Fruit fly (Drosophila melanogaster) whole organism, embryonic: ENCODE measurements around the gene Ilp1.

Source experiments
- B-H2 ChIP-seq: fragments of 200-800 bp; sonication (Bioruptor generic); optimal IDR thresholded peaks from 2 replicates; lab custom pipeline; 2018; ENCODE audit warnings: missing biosample characterization, mild to moderate bottlenecking, missing genetic modification characterization
- BtbVII ChIP-seq: fragments of 200-800 bp; sonication (Bioruptor generic); optimal IDR thresholded peaks from 3 replicates; lab custom pipeline; 2017; ENCODE audit warnings: missing biosample characterization, mild to moderate bottlenecking, missing genetic modification characterization
- CG10209 ChIP-seq: fragments of 200-800 bp; sonication (Bioruptor generic); optimal IDR thresholded peaks from 3 replicates; lab custom pipeline; 2017; ENCODE audit warnings: missing biosample characterization, mild to moderate bottlenecking, missing genetic modification characterization, missing genetic modification reagents
- CG10979 ChIP-seq: fragments of 200-800 bp; sonication (Bioruptor generic); optimal IDR thresholded peaks from 2 replicates; lab custom pipeline; 2018; ENCODE audit warnings: missing biosample characterization, mild to moderate bottlenecking, missing genetic modification characterization, moderate library complexity
- CG11085 ChIP-seq: fragments of 200-800 bp; sonication (Bioruptor generic); IDR thresholded peaks from 2 replicates; pipeline ENCODE4 v1.3.6; 2022; ENCODE audit warnings: missing biosample characterization, missing genetic modification characterization
- CG11560 ChIP-seq: fragments of 200-800 bp; sonication (Bioruptor generic); IDR thresholded peaks from 3 replicates; pipeline ENCODE4 v1.3.6; 2022; ENCODE audit warnings: missing biosample characterization, missing genetic modification characterization
- CG12219 ChIP-seq: fragments of 200-800 bp; sonication (Bioruptor generic); optimal IDR thresholded peaks from 3 replicates; lab custom pipeline; 2018; ENCODE audit warnings: missing biosample characterization, mild to moderate bottlenecking, missing genetic modification characterization
- CG12769 ChIP-seq: fragments of 200-800 bp; sonication (Bioruptor generic); optimal IDR thresholded peaks from 2 replicates; lab custom pipeline; 2019; ENCODE audit warnings: missing biosample characterization, mild to moderate bottlenecking, missing genetic modification characterization, moderate library complexity
- CG14667 ChIP-seq: fragments of 200-800 bp; sonication (Bioruptor generic); IDR thresholded peaks from 2 replicates; pipeline ENCODE4 v1.3.6; 2022; ENCODE audit warnings: missing biosample characterization, missing genetic modification characterization
- CG14710 ChIP-seq: fragments of 200-800 bp; sonication (Bioruptor generic); optimal IDR thresholded peaks from 3 replicates; lab custom pipeline; 2019; ENCODE audit warnings: missing biosample characterization, mild to moderate bottlenecking, missing genetic modification characterization, moderate library complexity
- CG1647 ChIP-seq: fragments of 200-800 bp; sonication (Bioruptor generic); optimal IDR thresholded peaks from 3 replicates; lab custom pipeline; 2016; ENCODE audit warnings: missing biosample characterization, missing genetic modification characterization
- CG17912 ChIP-seq: fragments of 200-800 bp; sonication (Bioruptor generic); optimal IDR thresholded peaks from 2 replicates; lab custom pipeline; 2018; ENCODE audit warnings: missing biosample characterization, mild to moderate bottlenecking, missing genetic modification characterization
- CG2120 ChIP-seq: fragments of 200-800 bp; sonication (Bioruptor generic); optimal IDR thresholded peaks from 3 replicates; lab custom pipeline; 2016; ENCODE audit warnings: missing biosample characterization, missing genetic modification characterization
- CG2129 ChIP-seq: fragments of 200-800 bp; sonication (Bioruptor generic); IDR thresholded peaks from 2 replicates; pipeline ENCODE4 v1.3.6; 2022; ENCODE audit warnings: missing biosample characterization, missing genetic modification characterization; ENCODE audit not compliant: partially characterized antibody
- CG2712 ChIP-seq: fragments of 200-800 bp; optimal IDR thresholded peaks from 3 replicates; lab custom pipeline; 2019; ENCODE audit warnings: missing biosample characterization, mild to moderate bottlenecking, missing genetic modification characterization, moderate library complexity
- CG4424 ChIP-seq: fragments of 200-800 bp; sonication (Bioruptor generic); optimal IDR thresholded peaks from 3 replicates; lab custom pipeline; 2016; ENCODE audit warnings: missing biosample characterization, missing genetic modification characterization
- CG4707 ChIP-seq: fragments of 200-800 bp; sonication (Bioruptor generic); optimal IDR thresholded peaks from 2 replicates; lab custom pipeline; 2018; ENCODE audit warnings: missing biosample characterization, mild to moderate bottlenecking, missing genetic modification characterization, moderate library complexity
- CG7372 ChIP-seq: fragments of 200-800 bp; sonication (Bioruptor generic); IDR thresholded peaks from 2 replicates; pipeline ENCODE4 v1.3.6; 2022; ENCODE audit warnings: missing biosample characterization, missing genetic modification characterization
- CG8765 ChIP-seq: fragments of 200-800 bp; sonication (Bioruptor generic); IDR thresholded peaks from 2 replicates; pipeline ENCODE4 v1.3.6; 2022; ENCODE audit warnings: missing biosample characterization, missing genetic modification characterization
- Dll ChIP-seq: fragments of 200-800 bp; sonication (Bioruptor generic); IDR thresholded peaks from 4 replicates; pipeline ENCODE4 v1.3.6; 2022; ENCODE audit warnings: missing biosample characterization, missing genetic modification characterization; ENCODE audit not compliant: partially characterized antibody
- GATAe ChIP-seq: fragments of 200-800 bp; sonication (Bioruptor generic); conservative IDR thresholded peaks from 2 replicates; pipeline ENCODE4 v1.3.6; 2022; ENCODE audit warnings: missing biosample characterization, missing genetic modification characterization
- H2.0 ChIP-seq: fragments of 200-800 bp; sonication (Bioruptor generic); IDR thresholded peaks from 2 replicates; pipeline ENCODE4 v1.3.6; 2022; ENCODE audit warnings: missing biosample characterization, missing genetic modification characterization
- HHEX ChIP-seq: fragments of 200-800 bp; sonication (Bioruptor generic); optimal IDR thresholded peaks from 3 replicates; lab custom pipeline; 2017; ENCODE audit warnings: missing biosample characterization, mild to moderate bottlenecking, missing genetic modification characterization, missing genetic modification reagents
- Hmr ChIP-seq: fragments of 200-800 bp; sonication (Bioruptor generic); optimal IDR thresholded peaks from 3 replicates; lab custom pipeline; 2017; ENCODE audit warnings: mild to moderate bottlenecking, missing biosample characterization, missing genetic modification reagents, missing genetic modification characterization
- Meics ChIP-seq: fragments of 200-800 bp; sonication (Bioruptor generic); optimal IDR thresholded peaks from 2 replicates; lab custom pipeline; 2017; ENCODE audit warnings: missing biosample characterization, mild to moderate bottlenecking, missing genetic modification characterization
- Mrtf ChIP-seq: fragments of 200-800 bp; sonication (Bioruptor generic); IDR thresholded peaks from 3 replicates; pipeline ENCODE4 v1.3.6; 2022; ENCODE audit warnings: missing biosample characterization, missing genetic modification characterization
- NC2β ChIP-seq: fragments of 200-800 bp; sonication (Bioruptor generic); optimal IDR thresholded peaks from 2 replicates; lab custom pipeline; 2016; ENCODE audit warnings: missing biosample characterization, missing genetic modification characterization
- Nf-YB ChIP-seq: fragments of 200-800 bp; sonication (Bioruptor generic); optimal IDR thresholded peaks from 3 replicates; lab custom pipeline; 2019; ENCODE audit warnings: missing biosample characterization, mild to moderate bottlenecking, missing genetic modification characterization, moderate library complexity
- PHDP ChIP-seq: fragments of 200-800 bp; sonication (Bioruptor generic); optimal IDR thresholded peaks from 3 replicates; lab custom pipeline; 2018; ENCODE audit warnings: missing biosample characterization, mild to moderate bottlenecking, missing genetic modification characterization, moderate library complexity
- Sox102F ChIP-seq: fragments of 200-800 bp; sonication (Bioruptor generic); optimal IDR thresholded peaks from 2 replicates; lab custom pipeline; 2018; ENCODE audit warnings: missing biosample characterization, mild to moderate bottlenecking, missing genetic modification characterization, moderate library complexity
- YL-1 ChIP-seq: fragments of 200-800 bp; sonication (Bioruptor generic); optimal IDR thresholded peaks from 3 replicates; lab custom pipeline; 2017; ENCODE audit warnings: missing biosample characterization, mild to moderate bottlenecking, missing genetic modification characterization
- amos ChIP-seq: fragments of 200-800 bp; sonication (Bioruptor generic); IDR thresholded peaks from 2 replicates; pipeline ENCODE4 v1.3.6; 2022; ENCODE audit warnings: missing biosample characterization, missing genetic modification characterization; ENCODE audit not compliant: partially characterized antibody
- ara ChIP-seq: fragments of 200-800 bp; sonication (Bioruptor generic); IDR thresholded peaks from 2 replicates; pipeline ENCODE4 v1.3.6; 2022; ENCODE audit warnings: missing biosample characterization, missing genetic modification characterization
- ash1 ChIP-seq: fragments of 200-800 bp; sonication (Bioruptor generic); optimal IDR thresholded peaks from 2 replicates; lab custom pipeline; 2018; ENCODE audit warnings: missing biosample characterization, mild to moderate bottlenecking, missing genetic modification characterization
- bcd ChIP-seq: fragments of 200-800 bp; sonication (Bioruptor generic); optimal IDR thresholded peaks from 2 replicates; lab custom pipeline; 2017; ENCODE audit warnings: missing biosample characterization, mild to moderate bottlenecking, missing genetic modification characterization
- corto ChIP-seq: fragments of 200-800 bp; sonication (Bioruptor generic); optimal IDR thresholded peaks from 2 replicates; lab custom pipeline; 2016; ENCODE audit warnings: missing biosample characterization, mild to moderate bottlenecking, missing genetic modification characterization, moderate library complexity
- crol ChIP-seq: fragments of 200-800 bp; sonication (Bioruptor generic); IDR thresholded peaks from 2 replicates; pipeline ENCODE4 v1.3.6; 2022; ENCODE audit warnings: missing biosample characterization, missing genetic modification characterization
- danr ChIP-seq: fragments of 200-800 bp; sonication (Bioruptor generic); IDR thresholded peaks from 2 replicates; pipeline ENCODE4 v1.3.6; 2022; ENCODE audit warnings: missing biosample characterization, missing genetic modification characterization
- dimm ChIP-seq: fragments of 200-800 bp; sonication (Bioruptor generic); IDR thresholded peaks from 2 replicates; pipeline ENCODE4 v1.3.6; 2022; ENCODE audit warnings: missing biosample characterization, missing genetic modification characterization
- dm ChIP-seq: fragments of 200-800 bp; sonication (Bioruptor generic); optimal IDR thresholded peaks from 3 replicates; lab custom pipeline; 2016; ENCODE audit warnings: missing biosample characterization, missing genetic modification characterization
- exex ChIP-seq: fragments of 200-800 bp; sonication (Bioruptor generic); optimal IDR thresholded peaks from 4 replicates; lab custom pipeline; 2018; ENCODE audit warnings: missing biosample characterization, mild to moderate bottlenecking, missing genetic modification characterization, moderate library complexity
- eyg ChIP-seq: fragments of 200-800 bp; sonication (Bioruptor generic); optimal IDR thresholded peaks from 3 replicates; lab custom pipeline; 2016; ENCODE audit warnings: missing biosample characterization, missing genetic modification characterization
- fd3F ChIP-seq: fragments of 200-800 bp; sonication (Bioruptor generic); optimal IDR thresholded peaks from 2 replicates; lab custom pipeline; 2018; ENCODE audit warnings: missing biosample characterization, mild to moderate bottlenecking, missing genetic modification characterization, moderate library complexity
- fd96Cb ChIP-seq: fragments of 200-800 bp; sonication (Bioruptor generic); optimal IDR thresholded peaks from 2 replicates; lab custom pipeline; 2018; ENCODE audit warnings: missing biosample characterization, mild to moderate bottlenecking, missing genetic modification characterization, moderate library complexity
- hth ChIP-seq: fragments of >200 bp; optimal IDR thresholded peaks from 2 replicates; lab custom pipeline; 2017; ENCODE audit warnings: inconsistent platforms
- ind ChIP-seq: fragments of 200-800 bp; sonication (Bioruptor generic); optimal IDR thresholded peaks from 3 replicates; lab custom pipeline; 2016; ENCODE audit warnings: missing biosample characterization, missing genetic modification characterization
- pfk ChIP-seq: fragments of 200-800 bp; sonication (Bioruptor generic); optimal IDR thresholded peaks from 2 replicates; lab custom pipeline; 2018; ENCODE audit warnings: missing biosample characterization, mild to moderate bottlenecking, missing genetic modification characterization, moderate library complexity
- pzg ChIP-seq: fragments of 200-800 bp; sonication (Bioruptor generic); optimal IDR thresholded peaks from 3 replicates; lab custom pipeline; 2018; ENCODE audit warnings: missing biosample characterization, mild to moderate bottlenecking, missing genetic modification characterization, moderate library complexity
- sd ChIP-seq: fragments of 200-800 bp; sonication (Bioruptor generic); optimal IDR thresholded peaks from 3 replicates; lab custom pipeline; 2018; ENCODE audit warnings: missing biosample characterization, mild to moderate bottlenecking, missing genetic modification characterization, moderate library complexity
- so ChIP-seq: fragments of 200-800 bp; sonication (Bioruptor generic); IDR thresholded peaks from 3 replicates; pipeline ENCODE4 v1.3.6; 2022; ENCODE audit warnings: missing biosample characterization, missing genetic modification characterization
- zen ChIP-seq: fragments of 200-800 bp; sonication (Bioruptor generic); optimal IDR thresholded peaks from 3 replicates; lab custom pipeline; 2018; ENCODE audit warnings: missing biosample characterization, mild to moderate bottlenecking, missing genetic modification characterization, moderate library complexity

Ilp1 gene

DNA sequence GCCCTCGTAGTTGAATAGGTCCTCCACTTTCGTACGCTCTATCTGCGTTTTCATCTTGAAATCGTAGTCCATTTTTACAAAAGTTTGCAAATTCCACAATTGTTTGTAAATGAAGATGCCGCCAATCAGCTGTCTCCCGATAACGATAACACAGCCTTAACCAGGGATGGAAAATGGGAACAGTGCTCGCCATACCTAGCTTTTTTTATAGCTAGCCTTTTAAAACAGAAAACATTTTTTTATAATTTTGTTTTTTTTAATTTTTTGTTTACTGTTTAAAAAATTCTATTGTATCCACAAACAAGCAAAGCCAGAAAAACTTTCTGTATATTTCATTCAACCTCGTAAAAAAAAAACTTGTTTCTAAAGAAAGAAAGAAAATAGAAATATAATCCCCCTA lies 40.3 kb downstream of the Ilp1 start, which contains the start of gene Cdk8 (continued):
- TF ChIP-seq CG8765 (GFP tag; lab: Robert Waterston, UW), result no peak
- TF ChIP-seq B-H2 (GFP tag; lab: Kevin White, UChicago), result peak; percentile 35
- no peak for TF ChIP-seq dimm (GFP tag; lab: Robert Waterston, UW)
- no peak for TF ChIP-seq Meics (GFP tag; lab: Kevin White, UChicago)
- peak; percentile 31 for TF ChIP-seq PHDP
- peak; percentile 69 for TF ChIP-seq CG2712 (tag; lab: Kevin White, UChicago)
- no peak for TF ChIP-seq Hmr (GFP tag; lab: Kevin White, UChicago)
- no peak for TF ChIP-seq CG12219
- no peak for TF ChIP-seq CG12769 (tag; lab: Kevin White, UChicago)
- no peak for TF ChIP-seq CG14667 (GFP tag; lab: Robert Waterston, UW)
- no peak for TF ChIP-seq amos (GFP tag; lab: Robert Waterston, UW)
- TF ChIP-seq CG11085 (GFP tag; lab: Robert Waterston, UW), result no peak
- TF ChIP-seq fd96Cb (tag; lab: Kevin White, UChicago), result peak; percentile 14
- no peak for TF ChIP-seq Nf-YB (GFP tag; lab: Kevin White, UChicago)
- no peak for TF ChIP-seq crol
- TF ChIP-seq H2.0, result no peak; the same call in 1 of the 2 replicates
- TF ChIP-seq pfk (GFP tag; lab: Kevin White, UChicago), result no peak
- TF ChIP-seq CG2120 (GFP tag; lab: Kevin White, UChicago), result peak; percentile 71
- no peak for TF ChIP-seq eyg
- peak; percentile 87 for TF ChIP-seq sd (tag; lab: Kevin White, UChicago)
- TF ChIP-seq CG10209 (GFP tag; lab: Kevin White, UChicago), result no peak
- peak; percentile 33 for TF ChIP-seq CG4424 (GFP tag; lab: Kevin White, UChicago)
- TF ChIP-seq hth, result no peak
- no peak for TF ChIP-seq ash1 (GFP tag; lab: Kevin White, UChicago)
- TF ChIP-seq NC2β (GFP tag; lab: Kevin White, UChicago), result no peak
- TF ChIP-seq corto (GFP tag; lab: Kevin White, UChicago), result no peak
- no peak for TF ChIP-seq YL-1 (GFP tag; lab: Kevin White, UChicago)
- TF ChIP-seq exex, result no peak
- TF ChIP-seq Mrtf (GFP tag; lab: Robert Waterston, UW), result no peak
- no peak for TF ChIP-seq so (GFP tag; lab: Robert Waterston, UW)
- no peak for TF ChIP-seq danr (GFP tag; lab: Robert Waterston, UW)
- TF ChIP-seq CG4707 (GFP tag; lab: Kevin White, UChicago), result no peak
- TF ChIP-seq Dll, result peak; percentile 43; the same call in 1 of the 4 replicates
- no peak for TF ChIP-seq HHEX (GFP tag; lab: Kevin White, UChicago)
- TF ChIP-seq dm (GFP tag; lab: Kevin White, UChicago), result no peak
- TF ChIP-seq CG11560 (tag; lab: Robert Waterston, UW), result no peak
- peak; percentile 18 for TF ChIP-seq fd3F (GFP tag; lab: Kevin White, UChicago)
- TF ChIP-seq ara (GFP tag; lab: Robert Waterston, UW), result no peak
- peak; percentile 47 for TF ChIP-seq pzg
- TF ChIP-seq bcd (GFP tag; lab: Kevin White, UChicago), result no peak
- no peak for TF ChIP-seq GATAe
- TF ChIP-seq zen (tag; lab: Kevin White, UChicago), result no peak
- TF ChIP-seq Sox102F, result no peak
- no peak for TF ChIP-seq CG1647 (GFP tag; lab: Kevin White, UChicago)
- TF ChIP-seq CG2129 (GFP tag; lab: Robert Waterston, UW), result no peak
- TF ChIP-seq CG14710 (tag; lab: Kevin White, UChicago), result peak; percentile 56
- TF ChIP-seq CG17912 (GFP tag; lab: Kevin White, UChicago), result no peak
- peak; percentile 28 for TF ChIP-seq CG10979 (tag; lab: Kevin White, UChicago)
- TF ChIP-seq BtbVII, result no peak
- no peak for TF ChIP-seq CG7372 (GFP tag; lab: Robert Waterston, UW)
- TF ChIP-seq ind (GFP tag; lab: Kevin White, UChicago), result peak; percentile 49
